Worm (Caenorhabditis elegans): Measurements from ENCODE around the gene T24H10.4.

DNA sequence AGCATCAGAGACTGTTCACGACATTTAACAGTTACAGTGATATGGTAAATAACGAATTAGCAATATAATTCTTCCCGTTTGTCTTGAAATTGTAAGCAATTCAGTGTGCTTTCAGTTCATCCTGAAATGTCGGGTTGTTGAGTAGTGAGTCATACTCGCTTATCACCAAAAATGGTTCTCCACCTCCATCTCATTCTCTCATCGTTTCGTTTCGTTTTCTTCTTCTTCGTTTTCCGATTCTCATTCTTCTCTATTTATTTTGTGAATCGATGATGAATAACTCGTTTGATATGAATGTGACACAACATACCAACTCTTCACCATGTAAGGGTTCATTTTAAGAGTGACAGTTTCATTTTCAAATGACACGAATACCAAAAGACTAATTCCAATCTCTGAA is 7.1 kb downstream of the T24H10.4 start:
- TF ChIP-seq him-1 (tag; optimal IDR thresholded peaks at IDR 0.05) (no peak), dao-5 (tag; optimal IDR thresholded peaks at IDR 0.05) (no peak)
